Worm (Caenorhabditis elegans): Measurements from ENCODE around the gene ttx-1.

DNA sequence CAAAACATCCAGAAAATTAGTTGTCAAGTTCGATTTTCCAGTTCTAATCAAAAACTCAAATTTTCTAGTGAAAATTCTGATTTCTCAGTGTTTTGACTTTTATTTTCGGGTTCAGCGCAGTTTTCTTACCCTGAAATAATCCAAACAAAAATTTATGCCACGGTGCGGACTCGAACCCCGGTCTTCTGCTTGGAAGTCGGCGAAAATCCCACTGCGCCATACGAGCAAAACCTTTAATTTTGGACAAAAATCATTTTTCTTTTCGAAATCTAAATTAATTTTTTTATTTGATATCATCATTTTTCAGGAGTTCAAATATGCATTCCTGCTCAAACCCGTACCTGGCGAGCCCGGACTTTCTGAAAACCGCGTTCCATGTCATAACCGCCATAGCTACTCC is 14.9 kb downstream of the ttx-1 start, which contains the start of gene srh-233:
- TF ChIP-seq efl-1 (optimal IDR thresholded peaks at IDR 0.05) (no peak), efl-1 (GFP tag; optimal IDR thresholded peaks at IDR 0.05 in 1 of 2) (no peak), ces-1 (GFP tag; optimal IDR thresholded peaks at IDR 0.05) (no peak), nhr-90 (tag; optimal IDR thresholded peaks at IDR 0.05; ENCODE audit: poor library complexity) (no peak), unc-62 (GFP tag; optimal IDR thresholded peaks at IDR 0.05) (no peak), unc-130 (tag; optimal IDR thresholded peaks at IDR 0.05) (no peak), isw-1 (GFP tag; IDR thresholded peaks at IDR 0.05) (no peak), ceh-82 (tag; optimal IDR thresholded peaks at IDR 0.05) (no peak), jun-1 (tag; optimal IDR thresholded peaks at IDR 0.05) (no peak), nhr-237 (tag; optimal IDR thresholded peaks at IDR 0.05) (no peak), nhr-76 (tag; optimal IDR thresholded peaks at IDR 0.05) (no peak)
